Fruit fly (Drosophila melanogaster) whole organism, embryonic: Measurements from ENCODE around the gene drongo.

Source experiments
- Bgb ChIP-seq: fragments of 200-800 bp; sonication (Bioruptor generic); IDR thresholded peaks from 2 replicates; pipeline ENCODE4 v1.3.6; 2022; ENCODE audit warnings: missing biosample characterization, missing genetic modification characterization; ENCODE audit not compliant: partially characterized antibody
- CG10209 ChIP-seq: fragments of 200-800 bp; sonication (Bioruptor generic); optimal IDR thresholded peaks from 3 replicates; lab custom pipeline; 2017; ENCODE audit warnings: missing biosample characterization, mild to moderate bottlenecking, missing genetic modification characterization, missing genetic modification reagents
- CG10431 ChIP-seq: fragments of 200-800 bp; sonication (Bioruptor generic); optimal IDR thresholded peaks from 3 replicates; lab custom pipeline; 2018; ENCODE audit warnings: missing biosample characterization, mild to moderate bottlenecking, missing genetic modification characterization
- CG12942 ChIP-seq: fragments of 200-800 bp; sonication (Bioruptor generic); optimal IDR thresholded peaks from 3 replicates; lab custom pipeline; 2016; ENCODE audit warnings: missing biosample characterization, missing genetic modification characterization
- CG13424 ChIP-seq: fragments of 200-800 bp; sonication (Bioruptor generic); optimal IDR thresholded peaks from 2 replicates; lab custom pipeline; 2019; ENCODE audit warnings: missing biosample characterization, mild to moderate bottlenecking, missing genetic modification characterization, moderate library complexity
- CG13775 ChIP-seq: fragments of 200-800 bp; sonication (Bioruptor generic); optimal IDR thresholded peaks from 3 replicates; lab custom pipeline; 2017; ENCODE audit warnings: missing biosample characterization, mild to moderate bottlenecking, missing genetic modification characterization
- CG15696 ChIP-seq: fragments of 200-800 bp; sonication (Bioruptor generic); optimal IDR thresholded peaks from 2 replicates; lab custom pipeline; 2019; ENCODE audit warnings: missing biosample characterization, mild to moderate bottlenecking, missing genetic modification characterization, moderate library complexity
- CG1602 ChIP-seq: fragments of 200-800 bp; sonication (Bioruptor generic); optimal IDR thresholded peaks from 3 replicates; lab custom pipeline; 2016; ENCODE audit warnings: missing biosample characterization, missing genetic modification characterization
- CG1647 ChIP-seq: fragments of 200-800 bp; sonication (Bioruptor generic); optimal IDR thresholded peaks from 3 replicates; lab custom pipeline; 2016; ENCODE audit warnings: missing biosample characterization, missing genetic modification characterization
- CG17328 ChIP-seq: fragments of 200-800 bp; sonication (Bioruptor generic); IDR thresholded peaks from 2 replicates; pipeline ENCODE4 v1.3.6; 2022; ENCODE audit warnings: missing biosample characterization, missing genetic modification characterization
- CG2199 ChIP-seq: fragments of 200-800 bp; sonication (Bioruptor generic); IDR thresholded peaks from 3 replicates; pipeline ENCODE4 v1.3.6; 2022; ENCODE audit warnings: missing biosample characterization, missing genetic modification characterization
- CG2202 ChIP-seq: fragments of 200-800 bp; sonication (Bioruptor generic); optimal IDR thresholded peaks from 2 replicates; lab custom pipeline; 2018; ENCODE audit warnings: missing biosample characterization, mild to moderate bottlenecking, missing genetic modification characterization
- CG2875 ChIP-seq: fragments of 200-800 bp; sonication (Bioruptor generic); optimal IDR thresholded peaks from 2 replicates; lab custom pipeline; 2017; ENCODE audit warnings: missing biosample characterization, mild to moderate bottlenecking, missing genetic modification characterization, missing genetic modification reagents
- CG30431 ChIP-seq: fragments of 200-800 bp; sonication (Bioruptor generic); optimal IDR thresholded peaks from 2 replicates; lab custom pipeline; 2017; ENCODE audit warnings: missing biosample characterization, missing genetic modification characterization
- CG3407 ChIP-seq: fragments of 200-800 bp; sonication (Bioruptor generic); optimal IDR thresholded peaks from 2 replicates; lab custom pipeline; 2018; ENCODE audit warnings: missing biosample characterization, mild to moderate bottlenecking, missing genetic modification characterization
- CG4328 ChIP-seq: fragments of 200-800 bp; sonication (Bioruptor generic); optimal IDR thresholded peaks from 3 replicates; lab custom pipeline; 2017; ENCODE audit warnings: missing biosample characterization, missing genetic modification reagents, missing genetic modification characterization
- CG6689 ChIP-seq: fragments of 200-800 bp; sonication (Bioruptor generic); IDR thresholded peaks from 2 replicates; pipeline ENCODE4 v1.3.6; 2022; ENCODE audit warnings: missing biosample characterization, missing genetic modification characterization
- CG8290 ChIP-seq, 3 experiments: fragments of 200-800 bp; sonication (Bioruptor generic); optimal IDR thresholded peaks; 2 replicates each; lab custom pipeline; 2016 to 2019; ENCODE audit warnings: missing biosample characterization in 3 of 3, missing genetic modification characterization in 3 of 3, mild to moderate bottlenecking in 2 of 3, moderate library complexity in 1 of 3
- CG8765 ChIP-seq: fragments of 200-800 bp; sonication (Bioruptor generic); IDR thresholded peaks from 2 replicates; pipeline ENCODE4 v1.3.6; 2022; ENCODE audit warnings: missing biosample characterization, missing genetic modification characterization
- CG9609 ChIP-seq: fragments of 200-800 bp; sonication (Bioruptor generic); optimal IDR thresholded peaks from 3 replicates; lab custom pipeline; 2016; ENCODE audit warnings: missing biosample characterization, missing genetic modification characterization
- CHES-1-like ChIP-seq: fragments of 200-800 bp; sonication (Bioruptor generic); optimal IDR thresholded peaks from 2 replicates; lab custom pipeline; 2016; ENCODE audit warnings: missing biosample characterization, missing genetic modification characterization
- Dp ChIP-seq: fragments of 200-800 bp; sonication (Bioruptor generic); optimal IDR thresholded peaks from 2 replicates; lab custom pipeline; 2018; ENCODE audit warnings: missing biosample characterization, mild to moderate bottlenecking, missing genetic modification characterization, moderate library complexity
- E2f1 ChIP-seq: fragments of 200-800 bp; sonication (Bioruptor generic); IDR thresholded peaks from 2 replicates; pipeline ENCODE4 v1.3.6; 2022; ENCODE audit warnings: missing biosample characterization, missing genetic modification characterization
- E2f2 ChIP-seq: fragments of 200-800 bp; sonication (Bioruptor generic); IDR thresholded peaks from 2 replicates; pipeline ENCODE4 v1.3.6; 2022; ENCODE audit warnings: missing biosample characterization, missing genetic modification characterization
- Kr ChIP-seq: fragments of 200-800 bp; sonication (Bioruptor generic); optimal IDR thresholded peaks from 2 replicates; lab custom pipeline; 2017; ENCODE audit warnings: missing biosample characterization, mild to moderate bottlenecking, missing genetic modification characterization
- Med ChIP-seq: fragments of 200-800 bp; sonication (Bioruptor generic); peaks from one replicate; lab custom pipeline; 2016; ENCODE audit warnings: missing biosample characterization, missing genetic modification characterization, mild to moderate bottlenecking, inconsistent platforms, moderate library complexity
- Mes4 ChIP-seq: fragments of 200-800 bp; sonication (Bioruptor generic); optimal IDR thresholded peaks from 2 replicates; lab custom pipeline; 2016; ENCODE audit warnings: missing biosample characterization, missing genetic modification characterization
- NC2β ChIP-seq: fragments of 200-800 bp; sonication (Bioruptor generic); optimal IDR thresholded peaks from 2 replicates; lab custom pipeline; 2016; ENCODE audit warnings: missing biosample characterization, missing genetic modification characterization
- Nf-YB ChIP-seq: fragments of 200-800 bp; sonication (Bioruptor generic); optimal IDR thresholded peaks from 3 replicates; lab custom pipeline; 2019; ENCODE audit warnings: missing biosample characterization, mild to moderate bottlenecking, missing genetic modification characterization, moderate library complexity
- Oaz ChIP-seq: fragments of 200-800 bp; sonication (Bioruptor generic); IDR thresholded peaks from 2 replicates; pipeline ENCODE4 v1.3.6; 2022; ENCODE audit warnings: missing biosample characterization, missing genetic modification characterization
- Sox102F ChIP-seq: fragments of 200-800 bp; sonication (Bioruptor generic); optimal IDR thresholded peaks from 2 replicates; lab custom pipeline; 2018; ENCODE audit warnings: missing biosample characterization, mild to moderate bottlenecking, missing genetic modification characterization, moderate library complexity
- az2 ChIP-seq: fragments of 200-800 bp; sonication (Bioruptor generic); optimal IDR thresholded peaks from 3 replicates; lab custom pipeline; 2016; ENCODE audit warnings: missing biosample characterization, missing genetic modification characterization
- cato ChIP-seq: fragments of 200-800 bp; sonication (Bioruptor generic); optimal IDR thresholded peaks from 2 replicates; lab custom pipeline; 2016; ENCODE audit warnings: missing biosample characterization, missing genetic modification characterization, borderline replicate concordance
- dmrt11E ChIP-seq: fragments of 200-800 bp; sonication (Bioruptor generic); optimal IDR thresholded peaks from 3 replicates; lab custom pipeline; 2018; ENCODE audit warnings: missing biosample characterization, mild to moderate bottlenecking, missing genetic modification characterization, moderate library complexity
- dpn ChIP-seq, 2 experiments: fragments of 200-800 bp; sonication (Bioruptor generic); optimal IDR thresholded peaks; 3 replicates each; lab custom pipeline; 2016; ENCODE audit warnings: missing biosample characterization in 2 of 2, missing genetic modification characterization in 2 of 2
- exex ChIP-seq: fragments of 200-800 bp; sonication (Bioruptor generic); optimal IDR thresholded peaks from 4 replicates; lab custom pipeline; 2018; ENCODE audit warnings: missing biosample characterization, mild to moderate bottlenecking, missing genetic modification characterization, moderate library complexity
- gem ChIP-seq: fragments of 200-800 bp; sonication (Bioruptor generic); optimal IDR thresholded peaks from 2 replicates; lab custom pipeline; 2019; ENCODE audit warnings: missing biosample characterization, mild to moderate bottlenecking, missing genetic modification characterization, moderate library complexity
- grau ChIP-seq: fragments of 200-800 bp; optimal IDR thresholded peaks from 3 replicates; lab custom pipeline; 2019; ENCODE audit warnings: missing biosample characterization, mild to moderate bottlenecking, missing genetic modification characterization, moderate library complexity
- hkb ChIP-seq, 2 experiments: fragments of 200-800 bp in 1 of 2; fragments of >200 bp in 1 of 2; sonication (Bioruptor generic) in 1 of 2; IDR thresholded peaks in 1 of 2; optimal IDR thresholded peaks in 1 of 2; 2 replicates each; pipeline versions ENCODE4 v1.3.6 to Lab custom; 2017 to 2022; ENCODE audit warnings: missing biosample characterization in 1 of 2, missing genetic modification characterization in 1 of 2
- lola ChIP-seq, 3 experiments: fragments of >200 bp in 2 of 3; fragments of 200-800 bp in 1 of 3; sonication (Bioruptor generic) in 1 of 3; optimal IDR thresholded peaks; 2 replicates each; lab custom pipeline; 2017 to 2019; ENCODE audit warnings: missing biosample characterization in 3 of 3, missing genetic modification characterization in 3 of 3, mild to moderate bottlenecking in 1 of 3, moderate library complexity in 1 of 3
- odd ChIP-seq: fragments of 200-800 bp; sonication (Bioruptor generic); optimal IDR thresholded peaks from 2 replicates; lab custom pipeline; 2017; ENCODE audit warnings: missing biosample characterization, mild to moderate bottlenecking, missing genetic modification characterization
- sens ChIP-seq: fragments of 200-800 bp; sonication (Bioruptor generic); peaks from one replicate; lab custom pipeline; 2016; ENCODE audit warnings: missing biosample characterization, missing genetic modification characterization
- seq ChIP-seq: fragments of 200-800 bp; sonication (Bioruptor generic); IDR thresholded peaks from 2 replicates; pipeline ENCODE4 v1.3.6; 2022; ENCODE audit warnings: missing biosample characterization, missing genetic modification characterization
- sug ChIP-seq: fragments of 200-800 bp; optimal IDR thresholded peaks from 2 replicates; lab custom pipeline; 2019; ENCODE audit warnings: missing biosample characterization, mild to moderate bottlenecking, missing genetic modification characterization, moderate library complexity
- tio ChIP-seq: fragments of 200-800 bp; sonication (Bioruptor generic); optimal IDR thresholded peaks from 2 replicates; lab custom pipeline; 2017; ENCODE audit warnings: missing biosample characterization, missing genetic modification characterization, inconsistent platforms
- twi ChIP-seq: fragments of 200-800 bp; optimal IDR thresholded peaks from 2 replicates; lab custom pipeline; 2019; ENCODE audit warnings: missing biosample characterization, mild to moderate bottlenecking, missing genetic modification characterization, moderate library complexity
- unpg ChIP-seq: fragments of 200-800 bp; sonication (Bioruptor generic); optimal IDR thresholded peaks from 3 replicates; lab custom pipeline; 2018; ENCODE audit warnings: missing biosample characterization, mild to moderate bottlenecking, missing genetic modification characterization, moderate library complexity

The drongo gene

DNA sequence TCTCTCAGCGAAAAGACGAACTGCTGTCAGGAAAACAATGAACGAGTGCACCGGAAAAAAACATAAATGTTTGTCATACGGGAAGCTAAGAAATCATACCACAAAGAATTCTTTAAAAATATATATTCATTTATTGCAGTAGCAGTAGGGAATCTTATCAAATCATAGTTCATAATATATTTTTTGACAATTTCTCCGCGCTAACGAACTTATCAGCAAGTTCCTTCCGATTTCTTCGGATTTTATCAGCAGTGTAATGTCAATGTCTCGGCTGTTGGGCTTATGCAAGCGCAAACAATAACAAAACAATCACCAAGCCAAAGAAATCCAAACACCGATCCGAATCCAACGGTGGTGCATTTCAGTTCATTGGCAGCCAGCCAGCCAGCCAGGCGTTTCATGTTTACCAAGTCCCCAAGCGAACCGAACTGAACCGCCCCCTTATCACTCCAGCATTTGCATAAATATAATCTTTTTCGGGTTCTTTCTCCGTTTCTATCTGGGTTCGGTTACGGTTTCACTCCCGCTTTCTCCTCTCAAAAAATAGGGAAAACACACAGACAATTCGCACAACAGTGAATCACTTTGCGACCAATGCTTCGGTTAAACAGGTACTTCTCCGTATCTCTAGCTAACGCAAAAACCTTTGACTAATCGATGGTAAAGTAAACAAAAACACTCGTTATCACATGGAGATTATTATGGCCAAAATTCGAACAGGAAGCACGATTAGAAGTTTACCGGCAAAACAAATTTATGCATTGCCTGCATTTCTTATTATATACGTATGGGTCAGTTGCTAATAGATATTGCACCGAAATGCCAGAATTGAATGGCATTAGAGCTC is 23.1 kb downstream of the drongo start (continued):
- TF ChIP-seq hkb (optimal IDR thresholded peaks at IDR 0.05; lab: Kevin White, UChicago), result no peak
- TF ChIP-seq hkb (GFP tag; IDR thresholded peaks at IDR 0.05; lab: Robert Waterston, UW), result peak; percentile 50; the same call in 1 of the 2 replicates
- TF ChIP-seq Oaz, result no peak
- TF ChIP-seq grau, result peak; percentile 18
- TF ChIP-seq CG2202 (tag; lab: Kevin White, UChicago), result peak; percentile 54
- TF ChIP-seq tio, result no peak
- TF ChIP-seq CG10209, result peak; percentile 33
- TF ChIP-seq unpg, result peak; percentile 42
- TF ChIP-seq odd (GFP tag; lab: Kevin White, UChicago), result peak; percentile 29
- TF ChIP-seq exex (tag; lab: Kevin White, UChicago), result peak; percentile 61
- TF ChIP-seq Bgb (GFP tag; lab: Robert Waterston, UW), result no peak
- peak; percentile 61 for TF ChIP-seq CG17328 (GFP tag; lab: Robert Waterston, UW)
- peak; percentile 6 for TF ChIP-seq CG30431 (GFP tag; lab: Kevin White, UChicago)
- TF ChIP-seq Sox102F, result peak; percentile 90
- TF ChIP-seq CG12942 (GFP tag; lab: Kevin White, UChicago), result peak; percentile 47
- 0 out of 2 replicates have a peak, but pooled peaks have one; percentile 21 for TF ChIP-seq seq
- TF ChIP-seq cato (GFP tag; lab: Kevin White, UChicago), result peak; percentile 18
- peak; percentile 49 for TF ChIP-seq CG1602 (GFP tag; lab: Kevin White, UChicago)
- peak; percentile 84 for TF ChIP-seq gem (tag; lab: Kevin White, UChicago)
- TF ChIP-seq CG13424 (tag; lab: Kevin White, UChicago), result peak; percentile 39
- no peak for TF ChIP-seq CG8290 (GFP tag; optimal IDR thresholded peaks at IDR 0.05; lab: Kevin White, UChicago)
- no peak for TF ChIP-seq CG8290 (tag; optimal IDR thresholded peaks at IDR 0.05; lab: Kevin White, UChicago)
- no peak for TF ChIP-seq twi (tag; lab: Kevin White, UChicago)
- peak; percentile 7 for TF ChIP-seq CG9609 (GFP tag; lab: Kevin White, UChicago)
- TF ChIP-seq sug (tag; lab: Kevin White, UChicago), result peak; percentile 13
- TF ChIP-seq Dp (GFP tag; lab: Kevin White, UChicago), result no peak
- peak; percentile 24 for TF ChIP-seq CG10431
- TF ChIP-seq Kr, result peak; percentile 27
- TF ChIP-seq az2, result peak; percentile 45
- TF ChIP-seq CG2875 (GFP tag; lab: Kevin White, UChicago), result peak; percentile 66
- peak; percentile 55 for TF ChIP-seq dmrt11E (tag; lab: Kevin White, UChicago)
- TF ChIP-seq CG8765, result no peak
- TF ChIP-seq Mes4 (GFP tag; lab: Kevin White, UChicago), result peak; percentile 18
- TF ChIP-seq CG13775 (GFP tag; lab: Kevin White, UChicago), result peak; percentile 10
- TF ChIP-seq Nf-YB (GFP tag; lab: Kevin White, UChicago), result peak; percentile 20
- TF ChIP-seq CG3407 (GFP tag; lab: Kevin White, UChicago), result peak; percentile 57
- TF ChIP-seq NC2β (GFP tag; lab: Kevin White, UChicago), result peak; percentile 45
- no peak for TF ChIP-seq E2f2 (GFP tag; lab: Robert Waterston, UW)
- no peak for TF ChIP-seq E2f1 (GFP tag; lab: Robert Waterston, UW)
- no peak for TF ChIP-seq CHES-1-like (GFP tag; lab: Kevin White, UChicago)
- TF ChIP-seq CG6689, result 0 out of 2 replicates have a peak, but pooled peaks have one; percentile 4
- peak; percentile 5 for TF ChIP-seq CG4328 (GFP tag; lab: Kevin White, UChicago)
- peak in 1 of 2 experiments; percentile 31 for TF ChIP-seq dpn (GFP tag; optimal IDR thresholded peaks at IDR 0.05; lab: Kevin White, UChicago)
- peak; percentile 74 for TF ChIP-seq Med (GFP tag; lab: Kevin White, UChicago)
- TF ChIP-seq CG15696 (tag; lab: Kevin White, UChicago), result peak; percentile 19
- peak; percentile 94 for TF ChIP-seq sens (GFP tag; lab: Kevin White, UChicago)
- TF ChIP-seq lola (GFP tag; optimal IDR thresholded peaks at IDR 0.05; lab: Kevin White, UChicago), result peak in 1 of 3 experiments; percentile 41
- peak; percentile 31; the same call in 1 of the 3 replicates for TF ChIP-seq CG2199 (GFP tag; lab: Robert Waterston, UW)
- TF ChIP-seq CG1647 (GFP tag; lab: Kevin White, UChicago), result no peak
